Worm (Caenorhabditis elegans) whole organism, early embryonic: ENCODE results near the gene magu-1.

Experiments
- F13C5.2 ChIP-seq: sonication (generic microtip); optimal IDR thresholded peaks from 2 replicates; lab custom pipeline; 2017; ENCODE audit warnings: mild to moderate bottlenecking, missing genetic modification characterization, inconsistent platforms, missing compliant biosample characterization
- aly-1 ChIP-seq: sonication (generic microtip); optimal IDR thresholded peaks from 2 replicates; lab custom pipeline; 2016; ENCODE audit warnings: missing genetic modification characterization, missing compliant biosample characterization
- ama-1 ChIP-seq: fragments of 150-350 bp; optimal IDR thresholded peaks from 2 replicates; lab custom pipeline; 2014
- ceh-36 ChIP-seq: sonication (generic microtip); optimal IDR thresholded peaks from 2 replicates; lab custom pipeline; 2016; ENCODE audit warnings: missing genetic modification characterization, inconsistent platforms, missing compliant biosample characterization
- flt-1 ChIP-seq: fragments of 200-800 bp; sonication (Bioruptor generic); IDR thresholded peaks from 2 replicates; pipeline ENCODE4 v1.3.6; 2022; ENCODE audit warnings: missing genetic modification characterization, missing compliant biosample characterization
- hmbx-1 ChIP-seq: sonication (generic microtip); optimal IDR thresholded peaks from 2 replicates; lab custom pipeline; 2016; ENCODE audit warnings: mild to moderate bottlenecking, missing genetic modification characterization, missing compliant biosample characterization
- scrt-1 ChIP-seq: fragments of 200-800 bp; sonication (Bioruptor generic); IDR thresholded peaks from 2 replicates; pipeline ENCODE4 v1.3.6; 2022; ENCODE audit warnings: missing genetic modification characterization, missing compliant biosample characterization

ce11 chrIII:432988-433387 lies 38.5 kb downstream of the magu-1 start:
- TF ChIP-seq F13C5.2: peak; percentile 20
- TF ChIP-seq ama-1 (lab: Kevin White, UChicago): no peak
- no peak for TF ChIP-seq hmbx-1 (tag; lab: Kevin White, UChicago)
- no peak for TF ChIP-seq scrt-1 (GFP tag; lab: Robert Waterston, UW)
- TF ChIP-seq aly-1 (tag; lab: Kevin White, UChicago): no peak
- no peak for TF ChIP-seq ceh-36 (tag; lab: Kevin White, UChicago)
- no peak; the same call in 1 of the 2 replicates for TF ChIP-seq flt-1 (GFP tag; lab: Robert Waterston, UW)
